Fruit fly (Drosophila melanogaster) whole organism, adult: ENCODE measurements around the gene Elo68alpha.
"Not testable (repeated sequence)": the region's sequence is repeated elsewhere in the genome, so short reads cannot be mapped to it uniquely, and the experiment has no call there.

Experiments used
- CG11617 ChIP-seq: fragments of 200-800 bp; sonication (Bioruptor generic); optimal IDR thresholded peaks from 2 replicates; lab custom pipeline; 2017; ENCODE audit warnings: mild to moderate bottlenecking, missing biosample characterization, missing genetic modification reagents, missing genetic modification characterization
- CG12768 ChIP-seq: fragments of 200-800 bp; sonication (Bioruptor generic); optimal IDR thresholded peaks from 2 replicates; lab custom pipeline; 2017; ENCODE audit warnings: missing biosample characterization, missing genetic modification characterization, mild to moderate bottlenecking, moderate library complexity, missing genetic modification reagents
- CG14711 ChIP-seq: fragments of 200-800 bp; sonication (Bioruptor generic); optimal IDR thresholded peaks from 2 replicates; lab custom pipeline; 2018; ENCODE audit warnings: missing biosample characterization, mild to moderate bottlenecking, missing genetic modification characterization, moderate library complexity
- CG1620 ChIP-seq: fragments of 200-800 bp; sonication (Bioruptor generic); optimal IDR thresholded peaks from 2 replicates; lab custom pipeline; 2016; ENCODE audit warnings: missing biosample characterization, missing genetic modification characterization
- CG33017 ChIP-seq: fragments of 200-800 bp; sonication (Bioruptor generic); optimal IDR thresholded peaks from 2 replicates; lab custom pipeline; 2018; ENCODE audit warnings: missing biosample characterization, mild to moderate bottlenecking, missing genetic modification characterization, moderate library complexity
- CG5204 ChIP-seq: fragments of 200-800 bp; sonication (Bioruptor generic); optimal IDR thresholded peaks from 2 replicates; lab custom pipeline; 2016; ENCODE audit warnings: missing biosample characterization, missing genetic modification characterization
- CG7045 ChIP-seq: fragments of 200-800 bp; sonication (Bioruptor generic); optimal IDR thresholded peaks from 2 replicates; lab custom pipeline; 2017; ENCODE audit warnings: missing biosample characterization, mild to moderate bottlenecking, missing genetic modification characterization
- CG7101 ChIP-seq: fragments of 200-800 bp; sonication (Bioruptor generic); optimal IDR thresholded peaks from 2 replicates; lab custom pipeline; 2018; ENCODE audit warnings: missing biosample characterization, mild to moderate bottlenecking, missing genetic modification characterization, moderate library complexity
- Clk ChIP-seq: fragments of 200-800 bp; sonication (Bioruptor generic); optimal IDR thresholded peaks from 2 replicates; lab custom pipeline; 2017; ENCODE audit warnings: missing biosample characterization, missing genetic modification characterization
- Crg-1 ChIP-seq: fragments of 200-800 bp; sonication (Bioruptor generic); optimal IDR thresholded peaks from 2 replicates; lab custom pipeline; 2016; ENCODE audit warnings: missing biosample characterization, missing genetic modification characterization
- Hr96 ChIP-seq: fragments of 200-800 bp; sonication (Bioruptor generic); optimal IDR thresholded peaks from 2 replicates; lab custom pipeline; 2016; ENCODE audit warnings: missing biosample characterization, missing genetic modification characterization
- Mnt ChIP-seq: fragments of 200-800 bp; sonication (Bioruptor generic); optimal IDR thresholded peaks from 2 replicates; lab custom pipeline; 2016; ENCODE audit warnings: missing biosample characterization, mild to moderate bottlenecking, missing genetic modification characterization
- bab1 ChIP-seq: fragments of 200-800 bp; sonication (Bioruptor generic); optimal IDR thresholded peaks from 3 replicates; lab custom pipeline; 2019; ENCODE audit warnings: missing biosample characterization, mild to moderate bottlenecking, missing genetic modification characterization, moderate library complexity
- cic ChIP-seq: fragments of 200-800 bp; sonication (Bioruptor generic); optimal IDR thresholded peaks from 2 replicates; lab custom pipeline; 2017; ENCODE audit warnings: missing biosample characterization, mild to moderate bottlenecking, missing genetic modification characterization, moderate library complexity
- cnc ChIP-seq, 2 experiments: fragments of >200 bp; optimal IDR thresholded peaks; 2 replicates each; lab custom pipeline; 2017
- kay ChIP-seq: fragments of 200-800 bp; sonication (Bioruptor generic); peaks from one replicate; lab custom pipeline; 2016; ENCODE audit warnings: missing biosample characterization, missing genetic modification characterization, borderline replicate concordance
- ovo ChIP-seq: fragments of 200-800 bp; sonication (Bioruptor generic); optimal IDR thresholded peaks from 2 replicates; lab custom pipeline; 2016; ENCODE audit warnings: missing biosample characterization, missing genetic modification characterization
- pad ChIP-seq: fragments of 200-800 bp; sonication (Bioruptor generic); optimal IDR thresholded peaks from 3 replicates; lab custom pipeline; 2017; ENCODE audit warnings: missing biosample characterization, missing genetic modification characterization, mild to moderate bottlenecking, moderate library complexity, missing genetic modification reagents
- tj ChIP-seq: fragments of 200-800 bp; sonication (Bioruptor generic); optimal IDR thresholded peaks from 3 replicates; lab custom pipeline; 2017; ENCODE audit warnings: missing biosample characterization, mild to moderate bottlenecking, missing genetic modification characterization, moderate library complexity
- toe ChIP-seq: fragments of 200-800 bp; sonication (Bioruptor generic); optimal IDR thresholded peaks from 2 replicates; lab custom pipeline; 2016; ENCODE audit warnings: missing biosample characterization, missing genetic modification characterization

Gene Elo68alpha

DNA sequence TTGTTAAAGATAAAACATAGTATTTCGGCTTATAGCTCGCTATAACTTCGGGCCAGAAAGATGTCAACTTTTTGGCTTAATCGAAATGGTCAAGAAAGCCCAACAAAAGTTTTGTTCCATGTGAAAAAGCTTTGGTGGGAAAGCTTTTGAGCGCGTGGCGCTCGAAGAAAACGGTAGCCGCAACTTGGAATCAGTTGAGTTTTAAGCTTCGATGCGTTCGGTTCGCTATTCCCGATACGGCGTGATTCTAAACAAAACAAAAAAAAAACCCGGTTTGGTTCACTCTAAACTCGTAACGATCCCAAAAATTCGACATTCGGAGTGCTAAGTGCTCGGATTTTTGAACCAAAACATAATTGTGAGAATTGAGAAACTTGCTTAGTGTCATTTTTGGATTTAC, 33.0 kb upstream of the Elo68alpha start, which contains the start of gene IRSp53:
Gene IRSp53, plus strand, starts transcription at position 204 of the 400 bp plus-strand sequence.
- TF ChIP-seq CG7045 (GFP tag; lab: Kevin White, UChicago) (no peak), tj (GFP tag; lab: Kevin White, UChicago) (no peak), CG7101 (tag; lab: Kevin White, UChicago) (peak; percentile 4), CG5204 (GFP tag; lab: Kevin White, UChicago) (no peak), Clk (GFP tag; lab: Kevin White, UChicago) (no peak), CG1620 (GFP tag; lab: Kevin White, UChicago) (no peak), bab1 (GFP tag; lab: Kevin White, UChicago) (peak; percentile 69), kay (GFP tag; lab: Kevin White, UChicago) (peak; percentile 66), Mnt (peak; percentile 46), Crg-1 (GFP tag; lab: Kevin White, UChicago) (no peak)

DNA sequence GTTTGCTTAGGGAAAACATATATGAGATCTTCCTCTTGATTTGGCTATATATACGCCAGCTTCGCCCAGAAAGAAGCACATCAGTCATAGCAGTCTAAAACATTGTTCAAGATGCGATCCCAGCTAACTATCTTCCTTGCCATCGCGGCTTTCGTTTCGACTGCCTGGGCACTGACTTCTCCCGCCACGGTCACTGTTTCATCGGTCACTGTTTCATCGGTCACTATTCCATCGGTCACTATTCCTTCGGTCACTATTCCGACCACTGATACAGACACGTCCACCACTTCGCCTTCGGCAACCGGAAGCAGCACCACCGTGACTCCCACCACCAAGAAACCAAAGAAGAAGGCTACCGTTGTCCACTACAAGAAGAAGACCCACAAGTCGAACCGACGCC, 32.1 kb upstream of the Elo68alpha start, which contains the start of gene CG14143:
Gene CG14143, plus strand, starts transcription at position 102 of the 400 bp plus-strand sequence.
- not testable (repeated sequence) for TF ChIP-seq cic (GFP tag; lab: Kevin White, UChicago); Mnt; Crg-1 (GFP tag; lab: Kevin White, UChicago)

DNA sequence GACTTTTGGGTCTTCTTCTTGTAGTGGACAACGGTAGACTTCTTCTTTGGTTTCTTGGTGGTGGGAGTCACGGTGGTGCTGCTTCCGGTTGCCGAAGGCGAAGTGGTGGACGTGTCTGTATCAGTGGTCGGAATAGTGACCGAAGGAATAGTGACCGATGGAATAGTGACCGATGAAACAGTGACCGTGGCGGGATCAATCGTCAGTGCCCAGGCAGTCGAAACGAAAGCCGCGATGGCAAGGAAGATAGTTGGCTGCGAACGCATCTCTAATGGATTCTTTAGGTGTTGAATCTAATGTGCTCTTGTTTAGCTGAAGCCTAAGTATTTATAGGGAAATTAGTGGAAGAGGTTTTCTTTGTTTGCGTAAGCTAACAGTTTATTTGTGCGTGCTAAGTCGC, 29.2 kb upstream of the Elo68alpha start, which contains the start of gene CG32074:
Gene CG32074, minus strand, starts transcription at position 268 of the 400 bp plus-strand sequence.
- not testable (repeated sequence) for TF ChIP-seq ovo; CG14711 (tag; lab: Kevin White, UChicago); CG7101 (tag; lab: Kevin White, UChicago)

DNA sequence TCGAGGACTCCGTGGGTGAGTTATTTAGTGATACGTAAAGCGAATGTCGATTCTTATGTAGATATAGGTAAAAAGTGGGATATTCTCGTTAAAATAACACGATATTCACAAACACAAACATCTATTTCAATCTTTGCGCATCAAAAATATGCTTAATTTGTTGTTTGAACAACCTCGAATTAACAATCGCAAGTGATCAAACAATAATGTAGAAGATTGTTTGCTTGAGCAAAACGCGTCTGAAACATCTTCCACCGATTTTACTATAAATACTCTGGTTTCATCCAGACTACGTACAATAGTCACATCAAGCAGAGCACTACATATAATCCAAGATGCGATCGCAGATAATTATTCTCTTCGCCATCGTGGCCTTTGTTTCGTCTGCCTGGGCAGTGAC, 27.7 kb upstream of the Elo68alpha start, which contains the start of gene nol:
Gene nol, plus strand, starts transcription at position 301 of the 400 bp plus-strand sequence.
- TF ChIP-seq ovo (no peak), Crg-1 (GFP tag; lab: Kevin White, UChicago) (no peak), Hr96 (GFP tag; lab: Kevin White, UChicago) (no peak), CG1620 (GFP tag; lab: Kevin White, UChicago) (no peak), CG11617 (GFP tag; lab: Kevin White, UChicago) (no peak), CG5204 (GFP tag; lab: Kevin White, UChicago) (no peak), pad (GFP tag; lab: Kevin White, UChicago) (no peak), cic (GFP tag; lab: Kevin White, UChicago) (no peak), Mnt (no peak), Clk (GFP tag; lab: Kevin White, UChicago) (no peak), cnc (optimal IDR thresholded peaks at IDR 0.05; lab: Kevin White, UChicago) (no peak), CG7045 (GFP tag; lab: Kevin White, UChicago) (no peak), CG7101 (tag; lab: Kevin White, UChicago) (no peak), tj (GFP tag; lab: Kevin White, UChicago) (no peak), CG33017 (tag; lab: Kevin White, UChicago) (no peak), kay (GFP tag; lab: Kevin White, UChicago) (no peak), CG14711 (tag; lab: Kevin White, UChicago) (no peak)

DNA sequence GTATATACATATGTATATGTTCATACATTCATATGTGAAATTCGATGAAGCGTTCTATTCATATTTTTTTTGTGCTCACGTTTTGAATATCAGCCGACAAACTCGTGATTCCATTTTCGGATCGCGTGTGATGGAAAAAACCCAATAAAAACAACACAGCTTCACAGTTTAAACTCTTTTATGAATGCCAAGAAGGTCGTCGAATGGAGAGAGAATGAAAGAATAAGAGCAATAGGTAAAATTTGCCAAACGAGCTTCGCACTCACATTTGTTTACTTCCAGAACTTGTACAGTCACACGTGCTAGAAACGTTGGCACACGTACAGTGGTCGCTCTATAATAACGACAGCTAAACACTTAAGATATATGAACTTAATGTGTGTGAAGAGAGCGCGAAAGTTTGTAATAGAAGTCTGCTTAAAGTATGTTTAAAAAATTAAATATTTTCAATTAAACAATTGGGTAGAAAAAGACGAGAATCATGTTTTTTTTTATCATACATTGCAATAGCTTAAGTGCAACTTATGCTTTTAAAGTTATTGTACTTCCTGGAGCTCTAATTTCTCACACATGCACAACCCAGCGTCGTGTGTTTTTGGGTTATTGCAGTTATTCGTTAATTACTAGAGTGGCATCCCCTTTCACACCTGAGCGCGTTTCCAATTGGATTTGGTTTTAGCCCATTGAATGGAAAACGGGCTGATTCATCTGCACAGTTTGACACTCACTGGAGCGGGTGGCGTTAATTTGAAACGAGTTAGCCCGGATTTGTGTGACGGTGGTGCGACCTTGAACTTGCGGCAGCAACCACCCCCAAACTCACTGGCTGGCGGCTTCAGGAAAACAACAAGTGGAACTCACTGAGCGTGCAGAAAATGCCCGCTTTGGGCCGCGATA, 23.1 kb upstream of the Elo68alpha start:
- TF ChIP-seq kay (GFP tag; lab: Kevin White, UChicago), result no peak
- peak; percentile 58 for TF ChIP-seq bab1 (GFP tag; lab: Kevin White, UChicago)
- peak; percentile 3 for TF ChIP-seq Mnt
- peak; percentile 33 for TF ChIP-seq CG14711 (tag; lab: Kevin White, UChicago)
- no peak for TF ChIP-seq CG7101 (tag; lab: Kevin White, UChicago)

DNA sequence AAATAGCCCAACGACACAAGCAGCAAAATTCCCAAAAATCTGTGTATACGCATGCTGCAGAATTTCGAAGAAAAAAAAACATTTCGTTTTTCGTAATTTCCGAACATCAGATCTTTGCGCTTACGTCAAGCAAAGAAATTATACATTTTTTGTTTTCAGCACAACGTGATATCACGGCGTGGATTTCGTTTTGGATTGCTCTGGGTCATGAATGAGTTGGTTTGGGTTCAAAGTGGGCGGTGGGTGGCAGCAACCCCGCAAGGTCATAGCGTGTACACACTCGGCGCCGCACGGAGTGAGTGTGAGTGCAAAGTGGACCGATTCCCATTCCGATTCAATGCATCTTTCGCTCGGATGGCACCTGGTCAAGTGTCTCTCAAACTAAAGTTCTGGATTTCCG, 22.0 kb upstream of the Elo68alpha start:
- no peak for TF ChIP-seq cic (GFP tag; lab: Kevin White, UChicago)

DNA sequence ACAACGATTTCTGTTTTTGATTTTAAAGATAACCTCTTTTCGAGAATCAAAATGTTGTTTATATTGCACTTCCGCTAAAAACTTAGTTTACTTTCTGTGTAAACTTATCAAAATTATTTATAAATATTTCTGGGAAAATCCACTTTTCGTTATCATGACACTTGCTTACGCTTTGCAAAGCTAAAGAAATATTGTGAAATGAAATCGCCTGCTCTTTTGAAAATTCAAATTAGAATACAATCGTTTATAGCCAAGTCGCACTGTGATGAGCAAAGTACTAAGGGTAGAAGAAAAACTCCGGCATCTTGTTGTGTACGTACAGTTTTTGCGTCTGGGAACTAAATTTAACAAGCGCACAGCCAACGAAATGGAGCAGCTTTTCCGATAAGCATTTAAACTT, 21.6 kb upstream of the Elo68alpha start:
- TF ChIP-seq CG1620 (GFP tag; lab: Kevin White, UChicago), result no peak
- TF ChIP-seq CG7101 (tag; lab: Kevin White, UChicago), result no peak
- TF ChIP-seq pad (GFP tag; lab: Kevin White, UChicago), result no peak
- TF ChIP-seq Hr96 (GFP tag; lab: Kevin White, UChicago), result no peak
- no peak for TF ChIP-seq ovo
- TF ChIP-seq Mnt, result no peak
- no peak for TF ChIP-seq kay (GFP tag; lab: Kevin White, UChicago)
- TF ChIP-seq Clk (GFP tag; lab: Kevin White, UChicago), result no peak
- TF ChIP-seq CG11617 (GFP tag; lab: Kevin White, UChicago), result no peak
- no peak for TF ChIP-seq Crg-1 (GFP tag; lab: Kevin White, UChicago)
- no peak for TF ChIP-seq tj (GFP tag; lab: Kevin White, UChicago)
- no peak for TF ChIP-seq CG14711 (tag; lab: Kevin White, UChicago)
- no peak for TF ChIP-seq toe (GFP tag; lab: Kevin White, UChicago)
- TF ChIP-seq cnc (optimal IDR thresholded peaks at IDR 0.05; lab: Kevin White, UChicago), result no peak
- TF ChIP-seq CG5204 (GFP tag; lab: Kevin White, UChicago), result no peak
- TF ChIP-seq cic (GFP tag; lab: Kevin White, UChicago), result no peak
- no peak for TF ChIP-seq CG12768 (GFP tag; lab: Kevin White, UChicago)
- no peak for TF ChIP-seq CG7045 (GFP tag; lab: Kevin White, UChicago)
